Fruit fly (Drosophila melanogaster): ENCODE measurements around the gene Shaw.

DNA sequence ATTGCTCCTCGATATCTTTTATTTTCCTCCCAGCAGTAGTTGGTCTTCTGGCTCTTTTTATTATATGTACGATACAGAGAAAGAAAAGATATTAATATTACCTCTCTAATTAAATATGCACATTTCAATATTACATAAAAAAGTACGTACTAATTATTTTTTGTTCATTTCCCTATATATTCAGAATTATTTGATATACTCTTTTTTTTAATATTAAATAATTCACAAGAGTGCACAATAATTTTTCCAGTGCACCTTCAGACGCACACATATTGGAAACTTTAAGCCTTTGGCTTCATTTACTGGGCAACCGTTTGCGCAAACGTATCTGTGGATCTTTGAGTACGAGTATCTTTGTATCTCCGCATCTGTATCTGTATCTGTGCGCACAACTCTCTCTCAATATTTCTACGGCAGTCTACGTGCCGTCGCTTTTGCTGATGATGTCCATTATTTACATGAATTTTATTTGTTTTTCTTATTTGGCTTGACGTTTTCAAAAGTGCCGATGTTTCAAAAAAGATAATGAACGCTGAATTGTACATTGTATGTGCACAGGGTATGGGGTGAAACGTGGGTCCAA, 58.7 kb downstream of the Shaw start:
- TF ChIP-seq CTCF (optimal IDR thresholded peaks at IDR 0.05) = no peak
- no peak for TF ChIP-seq CG8478 (optimal IDR thresholded peaks at IDR 0.05)
